Worm (Caenorhabditis elegans) whole organism, young adult: ENCODE results near the gene dgk-4.

Experiments used
- B0261.1 ChIP-seq: sonication (generic microtip); optimal IDR thresholded peaks from 2 replicates; lab custom pipeline; 2016; ENCODE audit warnings: mild to moderate bottlenecking, missing genetic modification characterization, moderate library complexity, missing compliant biosample characterization
- C06A6.2 ChIP-seq: fragments of 200-800 bp; sonication (Bioruptor generic); conservative IDR thresholded peaks from 2 replicates; pipeline ENCODE4 v1.3.6; 2022; ENCODE audit warnings: missing genetic modification characterization, missing compliant biosample characterization
- D2030.7 ChIP-seq: fragments of 200-800 bp; sonication (Bioruptor generic); IDR thresholded peaks from 2 replicates; pipeline ENCODE4 v1.3.6; 2022; ENCODE audit warnings: missing genetic modification reagents, missing genetic modification characterization, missing compliant biosample characterization
- F10E7.11 ChIP-seq: sonication (generic microtip); optimal IDR thresholded peaks from 2 replicates; lab custom pipeline; 2017; ENCODE audit warnings: mild to moderate bottlenecking, missing genetic modification characterization, moderate library complexity, missing compliant biosample characterization
- F23B12.7 ChIP-seq: sonication (generic microtip); optimal IDR thresholded peaks from 2 replicates; lab custom pipeline; 2017; ENCODE audit warnings: missing genetic modification characterization, mild to moderate bottlenecking, missing compliant biosample characterization, antibody characterized with exemption, moderate library complexity; ENCODE audit not compliant: insufficient read depth
- F33H1.4 ChIP-seq: fragments of 200-800 bp; sonication (Bioruptor generic); IDR thresholded peaks from 2 replicates; pipeline ENCODE4 v1.3.6; 2022; ENCODE audit warnings: missing genetic modification reagents, missing genetic modification characterization, missing compliant biosample characterization
- F37B4.10 ChIP-seq: fragments of 200-800 bp; sonication (Bioruptor generic); IDR thresholded peaks from 2 replicates; pipeline ENCODE4 v1.3.6; 2022; ENCODE audit warnings: missing genetic modification characterization, missing compliant biosample characterization
- F39B2.1 ChIP-seq: fragments of 200-800 bp; sonication (Bioruptor generic); IDR thresholded peaks from 2 replicates; pipeline ENCODE4 v1.3.6; 2022; ENCODE audit warnings: missing genetic modification reagents, missing genetic modification characterization, missing compliant biosample characterization
- F55B11.4 ChIP-seq: sonication (generic microtip); optimal IDR thresholded peaks from 2 replicates; lab custom pipeline; 2016; ENCODE audit warnings: missing compliant biosample characterization, missing genetic modification characterization, borderline replicate concordance; ENCODE audit not compliant: insufficient read depth
- F57C9.4 ChIP-seq: sonication (generic microtip); optimal IDR thresholded peaks from 2 replicates; lab custom pipeline; 2017; ENCODE audit warnings: mild to moderate bottlenecking, missing genetic modification characterization, missing compliant biosample characterization
- Y53G8AR.9 ChIP-seq: fragments of 200-800 bp; sonication (Bioruptor generic); conservative IDR thresholded peaks from 2 replicates; pipeline ENCODE4 v1.3.6; 2022; ENCODE audit warnings: missing genetic modification reagents, missing genetic modification characterization, missing compliant biosample characterization
- Y79H2A.3 ChIP-seq: fragments of 200-800 bp; sonication (Bioruptor generic); conservative IDR thresholded peaks from 2 replicates; pipeline ENCODE4 v1.3.6; 2022; ENCODE audit warnings: missing genetic modification reagents, missing genetic modification characterization, missing compliant biosample characterization
- Y95B8A.8 ChIP-seq: fragments of 200-800 bp; sonication (Bioruptor generic); IDR thresholded peaks from 2 replicates; pipeline ENCODE4 v1.3.6; 2022; ENCODE audit warnings: missing genetic modification reagents, missing genetic modification characterization, missing compliant biosample characterization
- attf-3 ChIP-seq: fragments of 200-800 bp; sonication (Bioruptor generic); conservative IDR thresholded peaks from 2 replicates; pipeline ENCODE4 v1.3.6; 2022; ENCODE audit warnings: missing genetic modification reagents, missing genetic modification characterization, missing compliant biosample characterization
- attf-5 ChIP-seq: fragments of 200-800 bp; sonication (Bioruptor generic); optimal IDR thresholded peaks from 2 replicates; lab custom pipeline; 2018; ENCODE audit warnings: mild to moderate bottlenecking, missing genetic modification characterization, missing compliant biosample characterization
- cebp-1 ChIP-seq, 2 experiments: fragments of 200-800 bp in 1 of 2; sonication (Bioruptor generic) in 1 of 2; sonication (generic microtip) in 1 of 2; IDR thresholded peaks in 1 of 2; optimal IDR thresholded peaks in 1 of 2; 2 replicates each; pipeline versions ENCODE4 v1.3.6 to Lab custom; 2017 to 2022; ENCODE audit warnings: missing compliant biosample characterization in 2 of 2, missing genetic modification characterization in 2 of 2, mild to moderate bottlenecking in 1 of 2, missing genetic modification reagents in 1 of 2, moderate library complexity in 1 of 2
- ceh-40 ChIP-seq: fragments of 200-800 bp; sonication (Bioruptor generic); IDR thresholded peaks from 2 replicates; pipeline ENCODE4 v1.3.6; 2022; ENCODE audit warnings: missing genetic modification characterization, missing compliant biosample characterization
- chd-7 ChIP-seq: sonication (generic microtip); optimal IDR thresholded peaks from 2 replicates; lab custom pipeline; 2016; ENCODE audit warnings: mild to moderate bottlenecking, missing genetic modification characterization, moderate library complexity, missing compliant biosample characterization
- die-1 ChIP-seq: sonication (generic microtip); optimal IDR thresholded peaks from 2 replicates; lab custom pipeline; 2016; ENCODE audit warnings: missing genotype, mild to moderate bottlenecking, missing genetic modification characterization, missing compliant biosample characterization
- dox-1 ChIP-seq: fragments of 200-800 bp; sonication (Bioruptor generic); IDR thresholded peaks from 2 replicates; pipeline ENCODE4 v1.3.6; 2022; ENCODE audit warnings: missing genetic modification reagents, missing genetic modification characterization, missing compliant biosample characterization
- dpl-1 ChIP-seq: fragments of 150-350 bp; optimal IDR thresholded peaks from 2 replicates; lab custom pipeline; 2014; ENCODE audit warnings: missing biosample characterization, missing genetic modification reagents, missing genetic modification characterization
- efl-1 ChIP-seq: fragments of 150-350 bp; optimal IDR thresholded peaks from 2 replicates; lab custom pipeline; 2014; ENCODE audit warnings: missing biosample characterization, missing genetic modification reagents, missing genetic modification characterization
- hlh-26 ChIP-seq: fragments of 200-800 bp; sonication (Bioruptor generic); conservative IDR thresholded peaks from 2 replicates; pipeline ENCODE4 v1.3.6; 2022; ENCODE audit warnings: missing genetic modification reagents, missing genetic modification characterization, missing compliant biosample characterization
- hmg-1.2 ChIP-seq: fragments of 200-800 bp; sonication (Bioruptor generic); IDR thresholded peaks from 2 replicates; pipeline ENCODE4 v1.3.6; 2022; ENCODE audit warnings: missing genetic modification reagents, missing genetic modification characterization, missing compliant biosample characterization
- hmg-20 ChIP-seq: fragments of 200-800 bp; sonication (Bioruptor generic); IDR thresholded peaks from 2 replicates; pipeline ENCODE4 v1.3.6; 2022; ENCODE audit warnings: missing genetic modification reagents, missing genetic modification characterization, missing compliant biosample characterization
- hsf-1 ChIP-seq: fragments of 200-800 bp; sonication (Bioruptor generic); IDR thresholded peaks from 2 replicates; pipeline ENCODE4 v1.3.6; 2022; ENCODE audit warnings: missing genetic modification reagents, missing genetic modification characterization, missing compliant biosample characterization
- lin-26 ChIP-seq: fragments of 200-800 bp; sonication (Bioruptor generic); IDR thresholded peaks from 2 replicates; pipeline ENCODE4 v1.3.6; 2022; ENCODE audit warnings: missing genetic modification reagents, missing genetic modification characterization, missing compliant biosample characterization
- lin-35 ChIP-seq, 3 experiments: fragments of 150-350 bp in 2 of 3; sonication (generic microtip) in 1 of 3; optimal IDR thresholded peaks; 2 replicates each; lab custom pipeline; 2014 to 2018; ENCODE audit warnings: missing biosample characterization in 3 of 3, missing genetic modification characterization in 3 of 3, missing genetic modification reagents in 3 of 3
- lir-1 ChIP-seq: fragments of 200-800 bp; sonication (Bioruptor generic); conservative IDR thresholded peaks from 2 replicates; pipeline ENCODE4 v1.3.6; 2022; ENCODE audit warnings: missing genetic modification reagents, missing genetic modification characterization, missing compliant biosample characterization
- madf-6 ChIP-seq: fragments of 200-800 bp; sonication (Bioruptor generic); IDR thresholded peaks from 2 replicates; pipeline ENCODE4 v1.3.6; 2022; ENCODE audit warnings: missing genetic modification reagents, missing genetic modification characterization, missing compliant biosample characterization
- nhr-80 ChIP-seq: sonication (generic microtip); optimal IDR thresholded peaks from 2 replicates; lab custom pipeline; 2016; ENCODE audit warnings: missing genetic modification characterization, missing compliant biosample characterization
- pbrm-1 ChIP-seq: fragments of 200-800 bp; sonication (Bioruptor generic); IDR thresholded peaks from 2 replicates; pipeline ENCODE4 v1.3.6; 2022; ENCODE audit warnings: missing genetic modification reagents, missing genetic modification characterization, missing compliant biosample characterization
- rcor-1 ChIP-seq: fragments of 200-800 bp; sonication (Bioruptor generic); IDR thresholded peaks from 2 replicates; pipeline ENCODE4 v1.3.6; 2022; ENCODE audit warnings: missing genetic modification reagents, missing genetic modification characterization, missing compliant biosample characterization
- sdz-38 ChIP-seq: sonication (generic microtip); optimal IDR thresholded peaks from 2 replicates; lab custom pipeline; 2016; ENCODE audit warnings: missing genotype, missing genetic modification characterization, missing compliant biosample characterization
- snpc-1.1 ChIP-seq: sonication (generic microtip); optimal IDR thresholded peaks from 2 replicates; lab custom pipeline; 2017; ENCODE audit warnings: missing genetic modification characterization, mild to moderate bottlenecking, missing compliant biosample characterization, antibody characterized with exemption, moderate library complexity, missing genotype, missing genetic modification reagents; ENCODE audit not compliant: insufficient read depth
- snpc-1.3 ChIP-seq: sonication (generic microtip); optimal IDR thresholded peaks from 2 replicates; lab custom pipeline; 2017; ENCODE audit warnings: missing genetic modification characterization, mild to moderate bottlenecking, missing compliant biosample characterization, antibody characterized with exemption, moderate library complexity, missing genotype, missing genetic modification reagents; ENCODE audit not compliant: insufficient read depth
- snpc-3.4 ChIP-seq: sonication (generic microtip); optimal IDR thresholded peaks from 2 replicates; lab custom pipeline; 2017; ENCODE audit warnings: missing genetic modification characterization, mild to moderate bottlenecking, missing compliant biosample characterization, antibody characterized with exemption, moderate library complexity, missing genotype, missing genetic modification reagents
- somi-1 ChIP-seq: fragments of 200-800 bp; sonication (Bioruptor generic); optimal IDR thresholded peaks from 2 replicates; lab custom pipeline; 2018; ENCODE audit warnings: mild to moderate bottlenecking, missing genetic modification characterization, missing compliant biosample characterization
- tbp1 ChIP-seq: fragments of 200-800 bp; sonication (Bioruptor generic); optimal IDR thresholded peaks from 2 replicates; lab custom pipeline; 2018; ENCODE audit warnings: mild to moderate bottlenecking, missing genetic modification characterization, missing compliant biosample characterization
- unc-130 ChIP-seq: sonication (generic microtip); optimal IDR thresholded peaks from 2 replicates; lab custom pipeline; 2016; ENCODE audit warnings: missing genetic modification reagents, missing genetic modification characterization, missing compliant biosample characterization
- zim-3 ChIP-seq: sonication (generic microtip); optimal IDR thresholded peaks from 2 replicates; lab custom pipeline; 2017; ENCODE audit warnings: mild to moderate bottlenecking, missing genetic modification characterization, moderate library complexity, missing compliant biosample characterization

dgk-4 gene

DNA sequence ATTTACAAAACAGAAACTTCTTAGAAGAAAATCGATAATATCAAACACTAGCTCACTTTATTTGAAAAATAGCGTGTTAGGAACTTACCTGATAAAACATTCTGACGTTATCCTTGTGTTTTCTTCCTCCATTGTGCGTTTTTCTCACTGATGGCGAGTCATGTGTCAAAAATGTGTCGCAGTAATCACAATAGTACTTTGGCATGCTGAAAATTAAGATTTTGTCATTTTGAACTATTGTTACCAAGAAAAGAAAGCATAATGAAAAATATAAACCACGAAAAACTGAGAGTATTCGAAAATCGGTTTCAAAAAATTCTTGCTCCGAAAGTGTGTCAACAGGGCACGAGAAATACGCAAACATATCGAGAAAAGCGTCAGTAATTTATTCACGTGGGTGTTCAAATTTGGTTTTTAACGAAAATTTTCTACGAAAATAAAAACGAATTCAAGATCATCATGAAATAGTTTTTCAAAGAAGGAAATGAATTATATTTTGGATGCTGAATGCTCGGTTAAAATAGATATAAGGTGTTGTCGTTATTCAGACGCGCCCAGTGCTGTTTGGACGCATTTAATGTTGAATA, 56.6 kb downstream of the dgk-4 start, which contains the start of gene snrp-3 (continued):
- TF ChIP-seq F37B4.10 (no peak), dox-1 (GFP tag; lab: Robert Waterston, UW) (no peak; the same call in 1 of the 2 replicates), die-1 (tag; lab: Kevin White, UChicago) (no peak), madf-6 (GFP tag; lab: Robert Waterston, UW) (peak; percentile 65; the same call in 1 of the 2 replicates), snpc-1.1 (peak; percentile 1), hsf-1 (GFP tag; lab: Robert Waterston, UW) (peak; percentile 32; the same call in 1 of the 2 replicates), snpc-3.4 (tag; lab: Kevin White, UChicago) (no peak), C06A6.2 (GFP tag; lab: Robert Waterston, UW) (0 out of 2 replicates have a peak, but pooled peaks have one; percentile 34), ceh-40 (GFP tag; lab: Robert Waterston, UW) (no peak), rcor-1 (GFP tag; lab: Robert Waterston, UW) (peak; percentile 42), attf-3 (GFP tag; lab: Robert Waterston, UW) (peak; percentile 59; the same call in 1 of the 2 replicates), Y53G8AR.9 (peak; percentile 89; the same call in 1 of the 2 replicates), lin-35 (GFP tag; optimal IDR thresholded peaks at IDR 0.05; lab: Kevin White, UChicago) (peak; percentile 49 to 94 (median 60)), B0261.1 (no peak), hmg-1.2 (GFP tag; lab: Robert Waterston, UW) (peak; percentile 37; the same call in 1 of the 2 replicates), somi-1 (GFP tag; lab: Kevin White, UChicago) (no peak), Y79H2A.3 (GFP tag; lab: Robert Waterston, UW) (0 out of 2 replicates have a peak, but pooled peaks have one; percentile 44), Y95B8A.8 (GFP tag; lab: Robert Waterston, UW) (no peak), F23B12.7 (tag; lab: Kevin White, UChicago) (peak; percentile 2), lin-26 (GFP tag; lab: Robert Waterston, UW) (0 out of 2 replicates have a peak, but pooled peaks have one; percentile 6), F39B2.1 (GFP tag; lab: Robert Waterston, UW) (no peak), unc-130 (GFP tag; lab: Kevin White, UChicago) (peak; percentile 23), dpl-1 (GFP tag; lab: Kevin White, UChicago) (peak; percentile 73), chd-7 (tag; lab: Kevin White, UChicago) (peak; percentile 11), F57C9.4 (tag; lab: Kevin White, UChicago) (no peak), efl-1 (GFP tag; lab: Kevin White, UChicago) (peak; percentile 69), F10E7.11 (no peak), sdz-38 (no peak), tbp1 (peak; percentile 21), nhr-80 (tag; lab: Kevin White, UChicago) (peak; percentile 29), D2030.7 (peak; percentile 71), attf-5 (GFP tag; lab: Kevin White, UChicago) (peak; percentile 79), hlh-26 (GFP tag; lab: Robert Waterston, UW) (no peak), zim-3 (tag; lab: Kevin White, UChicago) (no peak), snpc-1.3 (tag; lab: Kevin White, UChicago) (peak; percentile 59), F33H1.4 (GFP tag; lab: Robert Waterston, UW) (peak; percentile 67), hmg-20 (peak; percentile 73), F55B11.4 (tag; lab: Kevin White, UChicago) (no peak), lir-1 (0 out of 2 replicates have a peak, but pooled peaks have one; percentile 13), pbrm-1 (GFP tag; lab: Robert Waterston, UW) (peak; percentile 43; the same call in 1 of the 2 replicates), cebp-1 (GFP tag; IDR thresholded peaks at IDR 0.05; lab: Robert Waterston, UW) (no peak), cebp-1 (tag; optimal IDR thresholded peaks at IDR 0.05; lab: Kevin White, UChicago) (peak; percentile 75)
